Worm (Caenorhabditis elegans) whole organism, L2 larva: ENCODE results near the gene gipc-2.

ENCODE experiments used
- Y55F3AM.14 ChIP-seq: fragments of 200-800 bp; sonication (Bioruptor generic); optimal IDR thresholded peaks from 2 replicates; lab custom pipeline; 2018; ENCODE audit warnings: mild to moderate bottlenecking, missing genetic modification characterization, missing compliant biosample characterization
- ama-1 ChIP-seq: fragments of 150-350 bp; optimal IDR thresholded peaks from 2 replicates; lab custom pipeline; 2018; ENCODE audit warnings: inconsistent platforms
- blmp-1 ChIP-seq: sonication (generic microtip); optimal IDR thresholded peaks from 2 replicates; lab custom pipeline; 2017; ENCODE audit warnings: missing genetic modification characterization, mild to moderate bottlenecking, missing compliant biosample characterization, antibody characterized with exemption, moderate library complexity; ENCODE audit not compliant: insufficient read depth
- egl-27 ChIP-seq: sonication (generic microtip); optimal IDR thresholded peaks from 3 replicates; lab custom pipeline; 2017; ENCODE audit warnings: missing biosample characterization, missing genetic modification reagents, missing genetic modification characterization
- gmeb-1 ChIP-seq: fragments of 150-350 bp; optimal IDR thresholded peaks from 2 replicates; lab custom pipeline; 2014; ENCODE audit warnings: missing biosample characterization, missing genetic modification characterization
- lin-39 ChIP-seq: fragments of 150-350 bp; optimal IDR thresholded peaks from 2 replicates; lab custom pipeline; 2014; ENCODE audit warnings: missing biosample characterization, missing genetic modification reagents, missing genetic modification characterization
- lsy-2 ChIP-seq, 2 experiments: fragments of 150-350 bp in 1 of 2; sonication (generic microtip) in 1 of 2; optimal IDR thresholded peaks; 2 replicates each; lab custom pipeline; 2014 to 2017; ENCODE audit warnings: missing biosample characterization in 2 of 2, missing genetic modification characterization in 2 of 2
- mab-5 ChIP-seq: fragments of 150-350 bp; optimal IDR thresholded peaks from 2 replicates; lab custom pipeline; 2014; ENCODE audit warnings: missing biosample characterization, missing genetic modification characterization
- mbf-1 ChIP-seq: sonication (generic microtip); optimal IDR thresholded peaks from 2 replicates; lab custom pipeline; 2017; ENCODE audit warnings: missing biosample characterization, missing genetic modification characterization
- nhr-10 ChIP-seq: sonication (generic microtip); optimal IDR thresholded peaks from 2 replicates; lab custom pipeline; 2017; ENCODE audit warnings: missing biosample characterization, missing genetic modification characterization
- nhr-129 ChIP-seq: fragments of 150-350 bp; optimal IDR thresholded peaks from 2 replicates; lab custom pipeline; 2014; ENCODE audit warnings: missing biosample characterization, missing genetic modification characterization
- nhr-21 ChIP-seq: fragments of 150-350 bp; optimal IDR thresholded peaks from 2 replicates; lab custom pipeline; 2014; ENCODE audit warnings: missing biosample characterization, missing genetic modification characterization
- nhr-237 ChIP-seq: fragments of 150-350 bp; optimal IDR thresholded peaks from 2 replicates; lab custom pipeline; 2014; ENCODE audit warnings: missing biosample characterization, missing genetic modification characterization
- peb-1 ChIP-seq: fragments of 150-350 bp; optimal IDR thresholded peaks from 2 replicates; lab custom pipeline; 2014; ENCODE audit warnings: missing biosample characterization, missing genetic modification characterization
- sem-4 ChIP-seq: fragments of 150-350 bp; optimal IDR thresholded peaks from 2 replicates; lab custom pipeline; 2014; ENCODE audit warnings: missing biosample characterization, missing genetic modification reagents, missing genetic modification characterization
- skn-1 ChIP-seq: sonication (generic microtip); optimal IDR thresholded peaks from 2 replicates; lab custom pipeline; 2017; ENCODE audit warnings: missing biosample characterization, missing genetic modification characterization
- snpc-4 ChIP-seq: fragments of 150-350 bp; optimal IDR thresholded peaks from 2 replicates; lab custom pipeline; 2014; ENCODE audit warnings: missing biosample characterization, missing genetic modification characterization
- unc-55 ChIP-seq: fragments of 150-350 bp; sonication (generic microtip); optimal IDR thresholded peaks from 3 replicates; lab custom pipeline; 2014; ENCODE audit warnings: missing biosample characterization, missing genetic modification reagents, missing genetic modification characterization
- ztf-1 ChIP-seq: fragments of 200-800 bp; sonication (Bioruptor generic); conservative IDR thresholded peaks from 2 replicates; pipeline ENCODE4 v1.3.6; 2022; ENCODE audit warnings: missing genetic modification characterization, missing compliant biosample characterization
- ztf-11 ChIP-seq: sonication (generic microtip); optimal IDR thresholded peaks from 2 replicates; lab custom pipeline; 2017; ENCODE audit warnings: missing biosample characterization, missing genetic modification characterization

gipc-2 gene

ce11 chrIV:9977602-9978172 is 49.8 kb downstream of the gipc-2 start, which contains the start of gene dhp-2:
Gene dhp-2 (plus strand): TSS chrIV:9978122.
- TF ChIP-seq ama-1 (lab: Kevin White, UChicago) (no peak), lin-39 (tag; lab: Kevin White, UChicago) (no peak), peb-1 (tag; lab: Kevin White, UChicago) (no peak), snpc-4 (tag; lab: Kevin White, UChicago) (no peak), sem-4 (tag; lab: Kevin White, UChicago) (no peak), unc-55 (no peak), nhr-129 (tag; lab: Kevin White, UChicago) (no peak), skn-1 (tag; lab: Kevin White, UChicago) (no peak), nhr-10 (no peak), blmp-1 (tag; lab: Kevin White, UChicago) (no peak), mab-5 (no peak), ztf-1 (no peak), lsy-2 (tag; optimal IDR thresholded peaks at IDR 0.05; lab: Kevin White, UChicago) (no peak), ztf-11 (tag; lab: Kevin White, UChicago) (no peak), egl-27 (tag; lab: Kevin White, UChicago) (no peak), Y55F3AM.14 (GFP tag; lab: Kevin White, UChicago) (no peak), mbf-1 (tag; lab: Kevin White, UChicago) (no peak), nhr-237 (tag; lab: Kevin White, UChicago) (no peak), nhr-21 (no peak), gmeb-1 (no peak)
- TF ChIP-seq, all 48 proteins: peak for 0
